Fruit fly (Drosophila melanogaster): ENCODE data around the gene t-Grip128.

Gene t-Grip128

dm6 chr3L:4996777-4997176 lies at the start of gene t-Grip128:
t-Grip128 (minus strand) TSS chr3L:4996877.
- no peak for TF ChIP-seq CG4496 (GFP tag; IDR thresholded peaks at IDR 0.05)
- no peak for TF ChIP-seq fd96Ca (GFP tag; IDR thresholded peaks at IDR 0.05)
- TF ChIP-seq CG34367 (tag; optimal IDR thresholded peaks at IDR 0.05), result no peak
- TF ChIP-seq Snoo (tag; optimal IDR thresholded peaks at IDR 0.05), result no peak
- no peak for TF ChIP-seq CG9948 (tag; optimal IDR thresholded peaks at IDR 0.05)
- no peak for TF ChIP-seq Pif1A (GFP tag; optimal IDR thresholded peaks at IDR 0.05)
- no peak for TF ChIP-seq gl (tag; optimal IDR thresholded peaks at IDR 0.05)
- no peak for TF ChIP-seq Pif1B (GFP tag; optimal IDR thresholded peaks at IDR 0.05)
- no peak for TF ChIP-seq CG14655 (GFP tag; optimal IDR thresholded peaks at IDR 0.05)
- no peak for TF ChIP-seq CG8301 (tag; optimal IDR thresholded peaks at IDR 0.05)
- no peak for TF ChIP-seq EcR (GFP tag; optimal IDR thresholded peaks at IDR 0.05)
- no peak for TF ChIP-seq CG10348 (GFP tag; IDR thresholded peaks at IDR 0.05)
- TF ChIP-seq CG17806 (tag; optimal IDR thresholded peaks at IDR 0.05), result no peak
- TF ChIP-seq CG12605 (GFP tag; IDR thresholded peaks at IDR 0.05), result no peak
- TF ChIP-seq CG13204 (GFP tag; optimal IDR thresholded peaks at IDR 0.05), result no peak
- no peak for TF ChIP-seq rn (GFP tag; IDR thresholded peaks at IDR 0.05)
- TF ChIP-seq CG32121 (GFP tag; IDR thresholded peaks at IDR 0.05), result no peak
- TF ChIP-seq D1 (tag; optimal IDR thresholded peaks at IDR 0.05), result no peak
- no peak for TF ChIP-seq Ets98B (GFP tag; IDR thresholded peaks at IDR 0.05)

dm6 chr3L:5017521-5017920 lies 20.8 kb upstream of the t-Grip128 start:
- TF ChIP-seq CG8159 (tag; optimal IDR thresholded peaks at IDR 0.05) (no peak), CG32121 (GFP tag; IDR thresholded peaks at IDR 0.05) (no peak), gl (tag; optimal IDR thresholded peaks at IDR 0.05) (no peak), D1 (tag; optimal IDR thresholded peaks at IDR 0.05) (no peak), CG10348 (GFP tag; IDR thresholded peaks at IDR 0.05) (no peak), CG13204 (GFP tag; optimal IDR thresholded peaks at IDR 0.05) (no peak), fd96Ca (GFP tag; IDR thresholded peaks at IDR 0.05) (no peak), CG15710 (tag; optimal IDR thresholded peaks at IDR 0.05) (no peak), CG14655 (GFP tag; optimal IDR thresholded peaks at IDR 0.05) (no peak), Pif1A (GFP tag; optimal IDR thresholded peaks at IDR 0.05) (no peak), Snoo (tag; optimal IDR thresholded peaks at IDR 0.05) (no peak), EcR (GFP tag; optimal IDR thresholded peaks at IDR 0.05) (no peak), CG34367 (tag; optimal IDR thresholded peaks at IDR 0.05) (no peak), CG4496 (GFP tag; IDR thresholded peaks at IDR 0.05) (no peak), Ets98B (GFP tag; IDR thresholded peaks at IDR 0.05) (no peak)

dm6 chr3L:5012033-5012432 lies 15.4 kb upstream of the t-Grip128 start, which contains the start of gene ATPsynCF6L:
ATPsynCF6L (minus strand) TSS chr3L:5012133.
- TF ChIP-seq Snoo (tag; optimal IDR thresholded peaks at IDR 0.05) (no peak), Pif1B (GFP tag; optimal IDR thresholded peaks at IDR 0.05) (no peak), CG10348 (GFP tag; IDR thresholded peaks at IDR 0.05) (no peak), CG13204 (GFP tag; optimal IDR thresholded peaks at IDR 0.05) (no peak), CG32121 (GFP tag; IDR thresholded peaks at IDR 0.05) (no peak), Pif1A (GFP tag; optimal IDR thresholded peaks at IDR 0.05) (no peak), CG17806 (tag; optimal IDR thresholded peaks at IDR 0.05) (no peak), CG14655 (GFP tag; optimal IDR thresholded peaks at IDR 0.05) (no peak), CG8159 (tag; optimal IDR thresholded peaks at IDR 0.05) (no peak), fd96Ca (GFP tag; IDR thresholded peaks at IDR 0.05) (no peak), Ets98B (GFP tag; IDR thresholded peaks at IDR 0.05) (no peak), CG34367 (tag; optimal IDR thresholded peaks at IDR 0.05) (no peak), CG9948 (tag; optimal IDR thresholded peaks at IDR 0.05) (no peak), rn (GFP tag; IDR thresholded peaks at IDR 0.05) (no peak), CG12605 (GFP tag; IDR thresholded peaks at IDR 0.05) (no peak), EcR (GFP tag; optimal IDR thresholded peaks at IDR 0.05) (no peak), gl (tag; optimal IDR thresholded peaks at IDR 0.05) (no peak), CG8301 (tag; optimal IDR thresholded peaks at IDR 0.05) (no peak), D1 (tag; optimal IDR thresholded peaks at IDR 0.05) (no peak)

dm6 chr3L:4999447-5000226 lies 3.0 kb upstream of the t-Grip128 start:
- TF ChIP-seq CG14655 (GFP tag; optimal IDR thresholded peaks at IDR 0.05) (no peak), Snoo (tag; optimal IDR thresholded peaks at IDR 0.05) (no peak), CG8159 (tag; optimal IDR thresholded peaks at IDR 0.05) (no peak), Pif1A (GFP tag; optimal IDR thresholded peaks at IDR 0.05) (no peak), D1 (tag; optimal IDR thresholded peaks at IDR 0.05) (no peak), CG10348 (GFP tag; IDR thresholded peaks at IDR 0.05) (no peak), CG32121 (GFP tag; IDR thresholded peaks at IDR 0.05) (no peak), Ets98B (GFP tag; IDR thresholded peaks at IDR 0.05) (no peak), gl (tag; optimal IDR thresholded peaks at IDR 0.05) (no peak), rn (GFP tag; IDR thresholded peaks at IDR 0.05) (no peak), CG13204 (GFP tag; optimal IDR thresholded peaks at IDR 0.05) (no peak)

dm6 chr3L:4992126-4992525 lies 4.6 kb downstream of the t-Grip128 start:
- TF ChIP-seq Snoo (tag; optimal IDR thresholded peaks at IDR 0.05) (no peak), CG8159 (tag; optimal IDR thresholded peaks at IDR 0.05) (no peak), CG12605 (GFP tag; IDR thresholded peaks at IDR 0.05) (no peak), D1 (tag; optimal IDR thresholded peaks at IDR 0.05) (no peak), CG15710 (tag; optimal IDR thresholded peaks at IDR 0.05) (no peak), CG34367 (tag; optimal IDR thresholded peaks at IDR 0.05) (no peak), CG4496 (GFP tag; IDR thresholded peaks at IDR 0.05) (no peak), CG13204 (GFP tag; optimal IDR thresholded peaks at IDR 0.05) (no peak)

- no peak for TF ChIP-seq Ets98B (GFP tag; IDR thresholded peaks at IDR 0.05)
- TF ChIP-seq CG14655 (GFP tag; optimal IDR thresholded peaks at IDR 0.05), result no peak
- TF ChIP-seq CG13204 (GFP tag; optimal IDR thresholded peaks at IDR 0.05), result no peak
- TF ChIP-seq rn (GFP tag; IDR thresholded peaks at IDR 0.05), result no peak
- TF ChIP-seq CG12605 (GFP tag; IDR thresholded peaks at IDR 0.05), result no peak
- no peak for TF ChIP-seq CG32121 (GFP tag; IDR thresholded peaks at IDR 0.05)
- no peak for TF ChIP-seq CG4496 (GFP tag; IDR thresholded peaks at IDR 0.05)
- TF ChIP-seq CG8159 (tag; optimal IDR thresholded peaks at IDR 0.05), result no peak
- no peak for TF ChIP-seq D1 (tag; optimal IDR thresholded peaks at IDR 0.05)
- TF ChIP-seq CG8301 (tag; optimal IDR thresholded peaks at IDR 0.05), result no peak
- no peak for TF ChIP-seq gl (tag; optimal IDR thresholded peaks at IDR 0.05)
- no peak for TF ChIP-seq Pif1B (GFP tag; optimal IDR thresholded peaks at IDR 0.05)
Observed at dm6 chr3L:4980669-4981068, 16.0 kb downstream of the t-Grip128 start, which contains the start of gene CG17030. CG17030 (minus strand) TSS chr3L:4980769.
